Worm (Caenorhabditis elegans) whole organism, mixed stage, embryonic: ENCODE data around the gene F58A4.2.

Experiments used
- blmp-1 ChIP-seq: fragments of 150-350 bp; optimal IDR thresholded peaks from 2 replicates; lab custom pipeline; 2014; ENCODE audit warnings: missing biosample characterization, missing genetic modification characterization
- elt-1 ChIP-seq: sonication (generic microtip); optimal IDR thresholded peaks from 2 replicates; lab custom pipeline; 2017; ENCODE audit warnings: missing genetic modification characterization, mild to moderate bottlenecking, missing compliant biosample characterization, antibody characterized with exemption, moderate library complexity, borderline replicate concordance; ENCODE audit not compliant: insufficient read depth
- flh-1 ChIP-seq: fragments of 200-800 bp; sonication (Bioruptor generic); optimal IDR thresholded peaks from 2 replicates; lab custom pipeline; 2018; ENCODE audit warnings: mild to moderate bottlenecking, missing genetic modification characterization, moderate library complexity, missing compliant biosample characterization
- mab-5 ChIP-seq: fragments of 150-350 bp; optimal IDR thresholded peaks from 2 replicates; lab custom pipeline; 2014; ENCODE audit warnings: missing biosample characterization, missing genetic modification characterization
- mep-1 ChIP-seq: fragments of 150-350 bp; optimal IDR thresholded peaks from 2 replicates; lab custom pipeline; 2017; ENCODE audit warnings: missing biosample characterization, missing genetic modification reagents, missing genetic modification characterization, inconsistent platforms
- nhr-12 ChIP-seq: fragments of 150-350 bp; optimal IDR thresholded peaks from 2 replicates; lab custom pipeline; 2014; ENCODE audit warnings: missing biosample characterization, missing genetic modification characterization
- nhr-28 ChIP-seq: fragments of 150-350 bp; optimal IDR thresholded peaks from 2 replicates; lab custom pipeline; 2014; ENCODE audit warnings: missing biosample characterization, missing genetic modification characterization
- nhr-76 ChIP-seq: sonication (generic microtip); optimal IDR thresholded peaks from 2 replicates; lab custom pipeline; 2017; ENCODE audit warnings: missing biosample characterization, missing genetic modification characterization
- unc-62 ChIP-seq: fragments of 150-350 bp; optimal IDR thresholded peaks from 2 replicates; lab custom pipeline; 2014; ENCODE audit warnings: missing biosample characterization, missing genetic modification reagents, missing genetic modification characterization

ce11 chrIII:9629054-9629453 is 28.5 kb upstream of the F58A4.2 start, which contains the start of gene tbg-1:
- TF ChIP-seq unc-62 (GFP tag; lab: Kevin White, UChicago) (no peak), nhr-12 (tag; lab: Kevin White, UChicago) (no peak), blmp-1 (tag; lab: Kevin White, UChicago) (no peak), mab-5 (tag; lab: Kevin White, UChicago) (no peak), flh-1 (GFP tag; lab: Kevin White, UChicago) (no peak), mep-1 (no peak), elt-1 (tag; lab: Kevin White, UChicago) (no peak), nhr-28 (no peak), nhr-76 (no peak)
